Worm (Caenorhabditis elegans): Measurements from ENCODE around the gene pst-2.

DNA sequence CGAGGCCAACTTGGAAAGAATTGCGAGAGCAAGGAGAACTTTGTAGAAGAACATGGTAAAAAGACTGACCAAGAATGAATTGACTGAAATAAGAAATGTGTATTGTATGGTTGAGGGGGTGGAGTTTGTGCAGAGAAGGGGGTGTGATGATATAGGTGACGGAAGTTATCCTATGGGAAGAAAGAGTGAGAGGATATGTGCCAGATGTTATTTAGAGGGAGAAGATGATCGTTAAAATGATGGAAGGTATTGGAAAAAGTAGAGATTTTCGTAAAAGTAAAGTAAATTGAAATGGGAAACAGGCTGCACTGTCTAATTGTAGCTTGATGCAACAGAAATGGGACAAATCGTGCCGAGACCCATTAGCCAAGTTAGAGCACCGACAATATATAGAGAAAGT is 23.3 kb upstream of the pst-2 start, which contains the start of gene sdz-21:
- no peak for TF ChIP-seq F57C9.4 (tag; optimal IDR thresholded peaks at IDR 0.05)
- no peak for TF ChIP-seq ekl-4 (GFP tag; IDR thresholded peaks at IDR 0.05)
- no peak for TF ChIP-seq hsf-1 (GFP tag; IDR thresholded peaks at IDR 0.05)
- TF ChIP-seq rec-8 (tag; optimal IDR thresholded peaks at IDR 0.05) = no peak
- no peak for TF ChIP-seq repo-1 (tag; optimal IDR thresholded peaks at IDR 0.05)
